Fruit fly (Drosophila melanogaster) S2 (cell line): ENCODE results near the gene CIA30.

Experiments
- CG8478 ChIP-seq: fragments of >200 bp; optimal IDR thresholded peaks from 2 replicates; lab custom pipeline; 2018
- CTCF ChIP-seq, 2 experiments: fragments of >200 bp; optimal IDR thresholded peaks; 2 replicates each; lab custom pipeline; 2018

Gene CIA30

DNA sequence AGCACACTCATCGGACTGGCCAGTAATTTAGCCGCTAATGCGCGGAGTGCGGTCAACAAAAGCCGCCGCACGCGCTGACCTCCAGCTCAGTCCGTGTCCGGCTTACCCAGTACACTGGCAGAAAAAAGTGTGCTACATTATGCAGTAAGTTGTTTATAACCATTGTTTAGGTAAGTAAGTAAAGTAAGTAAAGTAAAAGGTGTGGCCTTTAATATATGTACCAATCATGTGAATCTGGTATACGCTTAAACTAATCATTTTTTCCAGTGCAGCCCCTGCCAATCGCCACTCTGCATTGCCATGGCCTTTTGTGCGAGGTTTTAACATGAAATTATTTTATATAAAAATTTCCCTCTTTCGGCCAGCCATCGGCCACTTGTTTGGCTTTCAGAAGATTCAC lies 25.3 kb upstream of the CIA30 start:
- no peak for TF ChIP-seq CTCF (optimal IDR thresholded peaks at IDR 0.05; lab: Kevin White, UChicago)
- TF ChIP-seq CG8478 (lab: Kevin White, UChicago), result no peak

DNA sequence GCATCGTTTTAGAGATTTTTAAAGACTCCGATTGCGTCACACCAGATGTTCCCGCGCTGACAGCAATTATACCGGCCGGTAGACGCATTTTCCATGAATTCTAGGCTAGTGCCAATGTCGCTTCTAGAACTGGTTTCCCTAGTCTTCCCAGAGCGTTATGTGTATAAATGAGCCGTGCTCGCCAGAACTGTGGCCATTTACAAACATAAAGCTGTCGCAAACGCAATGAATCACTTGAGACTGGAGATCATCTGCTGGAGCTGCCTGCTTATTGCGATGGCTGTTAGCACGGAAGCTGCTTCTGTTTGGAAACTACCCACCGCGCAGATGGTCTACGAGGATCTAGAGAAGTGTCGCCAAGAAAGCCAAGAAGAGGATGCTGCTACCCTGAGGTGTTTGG lies 22.5 kb upstream of the CIA30 start, which contains the start of gene Obp99d:
Gene Obp99d, plus strand, starts transcription at position 192 of the 400 bp plus-strand sequence.
- TF ChIP-seq CG8478 (lab: Kevin White, UChicago) (no peak), CTCF (optimal IDR thresholded peaks at IDR 0.05; lab: Kevin White, UChicago) (peak in 1 of 2 experiments; percentile 22)

DNA sequence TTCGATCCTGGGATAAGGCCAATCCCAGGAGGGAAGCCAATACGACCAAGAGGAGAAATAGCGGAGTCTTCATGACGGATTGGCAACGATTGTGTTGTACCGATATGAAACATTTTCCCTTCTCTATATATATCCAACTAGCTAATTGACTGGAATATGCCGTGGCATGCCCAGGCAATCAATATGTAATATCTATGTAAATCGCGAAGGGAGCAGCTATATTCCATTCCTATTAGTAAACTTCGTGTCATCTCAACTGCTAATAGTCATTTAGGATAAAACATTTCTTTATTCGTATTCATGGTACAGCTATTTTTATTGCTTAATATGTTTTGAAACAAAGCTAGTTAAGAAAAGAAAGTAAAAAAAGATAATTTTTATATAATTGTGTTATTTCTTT lies 21.5 kb upstream of the CIA30 start, which contains the start of gene Dup99B:
Gene Dup99B, minus strand, starts transcription at position 101 of the 400 bp plus-strand sequence.
- no peak for TF ChIP-seq CG8478 (lab: Kevin White, UChicago)
- TF ChIP-seq CTCF (optimal IDR thresholded peaks at IDR 0.05; lab: Kevin White, UChicago), result no peak

DNA sequence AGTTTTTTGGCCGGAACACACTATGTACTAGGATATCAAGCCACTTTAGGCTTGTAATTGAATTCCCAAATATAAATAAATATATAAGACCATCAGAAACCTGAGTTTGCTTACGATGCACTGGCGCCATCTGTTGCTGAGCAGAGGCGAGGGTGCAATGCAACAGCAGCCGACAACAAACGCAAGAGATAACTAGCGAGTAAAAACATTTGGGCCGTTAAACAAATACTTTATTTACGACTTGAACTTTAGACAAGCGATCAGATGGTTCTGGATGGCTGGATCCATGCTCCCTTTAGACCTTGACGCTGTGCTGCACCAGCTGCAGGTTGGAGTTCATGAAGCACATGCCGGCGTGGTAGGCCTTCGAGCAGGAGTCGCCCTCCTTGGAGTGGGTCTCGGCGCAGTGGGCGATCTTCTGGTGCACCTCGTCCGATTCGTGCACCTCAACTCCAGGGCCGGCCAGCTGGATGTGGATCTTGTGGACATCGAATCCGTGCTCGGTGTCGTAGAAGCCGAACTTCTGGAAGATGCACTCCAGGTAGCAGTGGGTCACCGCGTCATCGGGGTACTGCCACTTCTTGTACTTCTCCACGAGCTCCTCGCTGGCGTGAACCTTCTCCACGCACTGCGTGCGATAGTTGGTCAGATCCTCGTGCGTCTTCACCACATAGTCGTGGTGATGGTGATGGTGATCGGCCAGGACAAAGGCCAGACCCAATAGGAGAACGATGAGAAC lies 20.6 kb upstream of the CIA30 start:
- TF ChIP-seq CG8478 (lab: Kevin White, UChicago), result no peak
- peak; percentile 84 to 88 for TF ChIP-seq CTCF (optimal IDR thresholded peaks at IDR 0.05; lab: Kevin White, UChicago)

DNA sequence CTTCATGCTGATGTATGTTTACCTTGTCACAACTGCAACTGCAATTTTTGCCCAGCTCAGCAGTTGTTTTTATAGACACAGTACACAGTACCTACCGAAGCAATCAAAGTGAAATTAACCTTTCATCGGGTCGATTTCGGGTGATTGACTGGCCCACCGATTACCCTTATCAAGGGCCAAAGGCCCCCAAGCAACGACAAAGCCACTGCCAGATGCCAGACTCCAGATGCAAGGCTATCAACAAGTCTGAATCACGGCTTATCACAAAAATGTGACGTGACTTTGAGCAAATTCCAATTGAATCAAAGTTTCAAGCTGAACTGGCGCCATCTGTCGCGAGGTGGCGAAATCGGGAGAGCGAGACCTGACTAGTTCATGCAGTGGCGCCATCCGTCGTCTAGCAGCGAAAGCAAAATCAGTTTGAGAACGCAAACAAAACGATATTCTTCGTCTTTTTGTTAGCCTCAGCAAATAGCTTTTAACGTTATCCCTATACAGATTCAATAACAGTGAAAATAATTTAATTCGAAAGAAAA lies 19.9 kb upstream of the CIA30 start, which contains the start of gene Obp99b:
Gene Obp99b, minus strand, starts transcription at position 115 of the 536 bp plus-strand sequence.
- TF ChIP-seq CTCF (optimal IDR thresholded peaks at IDR 0.05; lab: Kevin White, UChicago) (peak; percentile 96 to 98), CG8478 (lab: Kevin White, UChicago) (no peak)

DNA sequence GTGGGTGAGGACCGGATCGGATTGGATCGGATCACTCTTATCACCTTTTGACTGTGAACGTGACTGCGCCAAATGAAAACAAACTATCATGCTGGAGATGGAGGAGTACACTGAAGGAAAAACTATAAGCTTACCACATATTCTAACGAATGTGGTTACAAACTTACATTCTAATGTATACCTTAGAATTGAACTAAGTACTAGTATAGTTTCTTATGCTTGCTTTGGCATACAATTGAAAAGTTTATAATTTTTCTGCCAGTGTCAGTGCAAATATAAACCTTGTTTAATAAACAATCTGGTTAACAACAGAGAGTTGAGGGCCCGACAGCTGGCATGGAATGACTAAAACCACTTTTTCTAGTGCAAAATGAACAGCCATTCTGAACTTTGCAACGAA lies 19.2 kb upstream of the CIA30 start:
- no peak for TF ChIP-seq CTCF (optimal IDR thresholded peaks at IDR 0.05; lab: Kevin White, UChicago)
- TF ChIP-seq CG8478 (lab: Kevin White, UChicago), result no peak

DNA sequence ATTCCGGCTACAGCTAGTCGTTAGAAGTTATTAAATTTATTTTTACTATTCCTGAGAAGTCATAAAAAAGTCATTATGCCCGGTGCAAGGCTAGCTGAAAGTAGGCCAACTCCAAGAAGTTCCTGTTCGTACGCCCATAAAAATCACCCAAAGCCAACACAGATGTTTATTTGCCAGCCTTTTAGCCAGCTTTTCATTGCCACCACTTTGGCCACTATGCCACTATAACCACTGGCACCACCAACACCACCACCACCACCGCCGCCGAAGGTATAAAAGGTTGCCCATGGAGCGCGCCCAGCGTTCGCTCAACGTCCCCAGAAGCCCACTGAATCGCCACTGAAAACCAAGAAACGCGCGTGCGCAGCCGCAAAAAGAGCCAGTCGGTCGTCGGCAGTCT lies 18.4 kb upstream of the CIA30 start, which contains the start of gene CG15506:
Gene CG15506, plus strand, starts transcription at position 301 of the 400 bp plus-strand sequence.
- TF ChIP-seq CTCF (optimal IDR thresholded peaks at IDR 0.05; lab: Kevin White, UChicago) (no peak), CG8478 (lab: Kevin White, UChicago) (no peak)

DNA sequence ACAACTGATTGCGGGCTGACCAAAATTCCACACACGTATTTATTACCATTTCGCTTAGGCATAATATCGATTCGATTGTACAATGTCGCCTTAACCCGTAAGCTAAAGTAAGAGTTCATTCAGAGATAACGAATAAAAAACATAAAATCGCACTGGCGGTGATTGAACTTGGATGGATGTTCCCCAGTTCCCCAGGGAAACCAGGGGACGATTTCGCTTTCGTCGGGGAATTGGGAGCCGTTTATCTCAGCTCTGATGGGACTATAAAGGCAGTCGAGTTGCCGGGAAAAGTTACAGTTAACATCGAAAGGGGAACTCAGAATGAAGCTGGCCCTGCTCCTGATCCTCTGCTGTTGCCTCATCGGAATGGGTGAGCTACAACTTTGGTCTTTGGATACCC lies 14.5 kb upstream of the CIA30 start, which contains the start of gene CG34296:
Gene CG34296, plus strand, starts transcription at position 301 of the 400 bp plus-strand sequence.
- TF ChIP-seq CTCF (optimal IDR thresholded peaks at IDR 0.05; lab: Kevin White, UChicago), result no peak
- TF ChIP-seq CG8478 (lab: Kevin White, UChicago), result no peak

DNA sequence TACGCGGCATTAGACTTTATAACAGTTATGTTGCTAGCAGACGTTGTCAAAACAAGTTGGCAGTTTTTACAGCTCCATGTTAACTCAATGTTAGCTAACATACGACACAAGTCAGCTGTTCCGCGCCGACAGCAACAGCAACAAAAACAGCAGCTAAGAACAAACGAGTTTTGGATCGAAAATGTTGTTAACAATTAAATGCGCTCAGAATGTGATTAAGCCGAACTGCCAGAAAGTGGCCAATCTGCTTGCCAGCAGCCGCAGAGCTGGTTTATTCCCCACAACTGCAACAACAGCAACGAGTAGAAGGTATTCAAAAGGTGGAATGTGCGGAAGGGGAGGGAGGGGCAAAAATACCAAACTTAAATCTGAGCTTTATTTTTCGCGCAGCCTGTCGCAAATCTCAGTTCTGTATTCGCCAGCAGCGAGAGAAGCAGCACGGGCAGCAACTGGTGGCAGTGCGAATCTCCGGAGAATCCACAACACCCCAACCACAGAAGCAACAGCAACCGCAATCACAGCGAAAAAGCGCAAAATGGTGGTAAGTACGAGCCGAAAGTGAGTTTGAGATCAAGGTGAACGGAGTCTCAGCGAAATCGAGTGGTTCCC lies 13.6 kb upstream of the CIA30 start, which contains the start of gene Pcd:
Gene Pcd, plus strand, starts transcription at position 116 of the 609 bp plus-strand sequence.
- no peak for TF ChIP-seq CG8478 (lab: Kevin White, UChicago)
- no peak for TF ChIP-seq CTCF (optimal IDR thresholded peaks at IDR 0.05; lab: Kevin White, UChicago)

DNA sequence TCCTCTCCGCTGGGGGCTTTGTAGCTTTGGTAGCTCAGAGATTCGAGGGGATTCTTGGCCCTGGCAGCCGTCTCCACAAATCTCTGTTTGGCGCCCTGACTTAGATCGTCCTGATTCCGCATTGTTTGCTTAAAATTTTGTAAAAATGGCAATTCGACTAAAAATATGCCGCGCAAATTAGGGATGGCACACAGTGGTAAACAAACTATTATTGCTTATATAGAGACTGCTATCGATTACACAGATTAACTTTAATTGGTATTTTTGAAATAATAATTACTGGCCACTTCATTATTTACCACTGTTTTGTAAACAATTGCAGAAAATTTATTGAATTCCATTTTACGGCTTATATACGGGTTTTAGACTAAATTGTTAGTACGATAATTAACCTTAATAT lies 12.0 kb upstream of the CIA30 start, which contains the start of the genes Naa40 and CG18731:
Gene Naa40, minus strand, starts transcription at position 206 of the 400 bp plus-strand sequence.
Gene CG18731, plus strand, starts transcription at position 283 of the 400 bp plus-strand sequence.
- no peak for TF ChIP-seq CTCF (optimal IDR thresholded peaks at IDR 0.05; lab: Kevin White, UChicago)
- TF ChIP-seq CG8478 (lab: Kevin White, UChicago), result no peak

DNA sequence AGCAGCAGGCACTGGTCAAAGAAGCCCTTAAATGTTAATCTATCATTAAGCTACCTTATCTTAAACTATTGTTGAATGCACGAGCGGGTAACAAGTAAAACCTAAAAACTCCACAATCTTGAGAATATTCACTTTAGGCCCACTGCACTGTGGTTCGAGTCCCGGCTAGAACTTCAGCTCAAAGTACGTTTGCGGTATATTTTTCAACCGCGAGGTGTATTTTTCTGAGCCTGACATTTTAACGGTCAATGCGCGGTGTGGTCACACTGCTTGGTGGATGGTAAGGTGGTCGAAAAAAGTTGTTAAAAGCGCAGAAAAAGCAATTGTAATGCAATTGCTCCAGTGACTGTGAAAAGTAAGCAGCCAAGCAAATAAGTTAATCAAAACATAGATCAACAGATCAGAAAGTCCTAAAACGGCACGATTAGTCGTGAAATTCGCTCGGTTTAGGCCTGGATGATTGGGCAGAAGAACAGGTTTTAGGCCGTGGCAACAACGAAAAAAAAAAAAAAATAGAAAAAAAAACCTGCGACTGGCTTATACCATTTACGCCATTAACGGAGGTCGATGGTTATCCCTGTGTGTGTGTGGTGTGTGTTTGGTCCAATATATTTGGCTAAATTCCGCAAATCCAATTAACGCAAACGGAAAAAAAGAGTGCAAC lies 11.1 kb upstream of the CIA30 start, which contains the start of gene Kul:
Gene Kul, plus strand, starts transcription at position 254 of the 664 bp plus-strand sequence.
- TF ChIP-seq CTCF (optimal IDR thresholded peaks at IDR 0.05; lab: Kevin White, UChicago) (peak; percentile 52), CG8478 (lab: Kevin White, UChicago) (no peak)

DNA sequence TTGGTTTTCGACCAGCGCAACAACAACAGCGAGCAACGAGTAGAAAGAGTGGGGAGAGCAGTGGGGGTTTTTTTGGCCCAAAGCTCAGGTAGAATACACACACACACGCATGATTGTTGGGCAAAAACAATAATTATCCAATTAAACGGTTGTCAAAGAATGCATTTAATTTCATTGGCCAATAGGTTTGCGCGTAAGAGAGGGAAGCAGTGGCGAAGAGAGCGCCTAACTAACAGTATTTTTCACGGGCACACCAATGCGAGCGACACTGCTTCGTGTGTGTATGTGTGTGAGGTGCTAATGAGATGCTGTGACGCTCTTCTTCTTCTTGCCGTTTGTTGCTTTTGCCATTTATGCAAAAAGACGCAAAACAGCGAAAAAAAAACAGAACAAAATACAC lies 10.5 kb upstream of the CIA30 start:
- TF ChIP-seq CTCF (optimal IDR thresholded peaks at IDR 0.05; lab: Kevin White, UChicago) (no peak), CG8478 (lab: Kevin White, UChicago) (no peak)

DNA sequence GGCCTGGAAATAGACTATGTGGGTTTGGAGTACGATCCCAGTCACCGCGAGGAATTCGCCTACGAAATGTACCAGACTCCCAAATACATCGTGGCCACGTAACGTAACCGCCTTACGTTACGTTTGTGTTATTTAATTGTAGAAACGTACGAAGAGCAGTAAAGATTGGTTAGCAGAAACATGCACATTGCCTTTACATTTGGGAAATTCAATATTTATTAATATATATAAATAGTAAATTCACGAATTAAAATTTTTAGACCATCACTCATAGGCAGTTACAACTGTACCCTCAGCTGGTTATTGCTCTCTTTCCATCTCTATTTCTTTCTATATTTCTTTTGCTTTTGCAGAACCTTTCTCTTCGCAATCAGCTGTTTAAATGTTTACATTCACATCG lies 1.1 kb downstream of the CIA30 start, which contains the start of gene Gnpnat:
Gene Gnpnat, plus strand, starts transcription at position 385 of the 400 bp plus-strand sequence.
- TF ChIP-seq CG8478 (lab: Kevin White, UChicago) (no peak), CTCF (optimal IDR thresholded peaks at IDR 0.05; lab: Kevin White, UChicago) (no peak)

DNA sequence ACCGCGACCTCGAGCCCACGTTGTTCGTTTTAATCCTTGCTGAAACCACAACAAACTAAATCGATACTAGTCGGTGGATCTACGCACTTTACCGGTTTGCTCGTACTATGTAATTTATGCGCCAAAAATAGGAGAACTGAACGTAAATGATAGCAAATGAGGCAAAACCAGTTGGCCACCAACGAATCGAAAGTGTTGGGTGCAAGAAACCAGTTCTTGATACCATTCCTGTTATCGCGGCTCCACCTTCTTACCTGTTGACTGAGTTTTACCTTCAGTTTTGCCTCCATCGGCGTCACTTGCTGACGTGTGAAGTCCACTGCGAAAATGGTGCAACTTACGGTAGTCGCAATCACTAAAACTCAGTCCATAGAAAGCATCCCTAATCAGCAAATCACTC lies 3.3 kb downstream of the CIA30 start:
- TF ChIP-seq CTCF (optimal IDR thresholded peaks at IDR 0.05; lab: Kevin White, UChicago), result no peak
- no peak for TF ChIP-seq CG8478 (lab: Kevin White, UChicago)
